Worm (Caenorhabditis elegans) whole organism, early embryonic: Measurements from ENCODE around the gene T16D1.1.

Source experiments
- F13C5.2 ChIP-seq: sonication (generic microtip); optimal IDR thresholded peaks from 2 replicates; lab custom pipeline; 2017; ENCODE audit warnings: mild to moderate bottlenecking, missing genetic modification characterization, inconsistent platforms, missing compliant biosample characterization
- ama-1 ChIP-seq: fragments of 150-350 bp; optimal IDR thresholded peaks from 2 replicates; lab custom pipeline; 2014
- ceh-13 ChIP-seq: fragments of 200-800 bp; sonication (Bioruptor generic); optimal IDR thresholded peaks from 2 replicates; lab custom pipeline; 2018; ENCODE audit warnings: mild to moderate bottlenecking, missing genetic modification characterization, missing compliant biosample characterization
- ceh-36 ChIP-seq: sonication (generic microtip); optimal IDR thresholded peaks from 2 replicates; lab custom pipeline; 2016; ENCODE audit warnings: missing genetic modification characterization, inconsistent platforms, missing compliant biosample characterization
- ets-7 ChIP-seq: sonication (generic microtip); optimal IDR thresholded peaks from 2 replicates; lab custom pipeline; 2016; ENCODE audit warnings: missing genotype, missing genetic modification characterization, missing compliant biosample characterization
- flt-1 ChIP-seq: fragments of 200-800 bp; sonication (Bioruptor generic); IDR thresholded peaks from 2 replicates; pipeline ENCODE4 v1.3.6; 2022; ENCODE audit warnings: missing genetic modification characterization, missing compliant biosample characterization
- hmbx-1 ChIP-seq: sonication (generic microtip); optimal IDR thresholded peaks from 2 replicates; lab custom pipeline; 2016; ENCODE audit warnings: mild to moderate bottlenecking, missing genetic modification characterization, missing compliant biosample characterization
- hmg-4 ChIP-seq: fragments of 200-800 bp; sonication (Bioruptor generic); optimal IDR thresholded peaks from 2 replicates; lab custom pipeline; 2018; ENCODE audit warnings: mild to moderate bottlenecking, missing genetic modification characterization, missing compliant biosample characterization
- hnd-1 ChIP-seq: sonication (generic microtip); optimal IDR thresholded peaks from 2 replicates; lab custom pipeline; 2016; ENCODE audit warnings: missing genetic modification characterization, missing compliant biosample characterization
- pes-1 ChIP-seq: fragments of 200-800 bp; sonication (Bioruptor generic); IDR thresholded peaks from 2 replicates; pipeline ENCODE4 v1.3.6; 2022; ENCODE audit warnings: missing genetic modification reagents, missing genetic modification characterization, missing compliant biosample characterization
- tbx-11 ChIP-seq: fragments of 200-800 bp; sonication (Bioruptor generic); IDR thresholded peaks from 2 replicates; pipeline ENCODE4 v1.3.6; 2022; ENCODE audit warnings: missing genetic modification characterization, missing compliant biosample characterization
- tra-4 ChIP-seq: sonication (generic microtip); optimal IDR thresholded peaks from 2 replicates; lab custom pipeline; 2017; ENCODE audit warnings: missing genetic modification characterization, missing compliant biosample characterization

DNA sequence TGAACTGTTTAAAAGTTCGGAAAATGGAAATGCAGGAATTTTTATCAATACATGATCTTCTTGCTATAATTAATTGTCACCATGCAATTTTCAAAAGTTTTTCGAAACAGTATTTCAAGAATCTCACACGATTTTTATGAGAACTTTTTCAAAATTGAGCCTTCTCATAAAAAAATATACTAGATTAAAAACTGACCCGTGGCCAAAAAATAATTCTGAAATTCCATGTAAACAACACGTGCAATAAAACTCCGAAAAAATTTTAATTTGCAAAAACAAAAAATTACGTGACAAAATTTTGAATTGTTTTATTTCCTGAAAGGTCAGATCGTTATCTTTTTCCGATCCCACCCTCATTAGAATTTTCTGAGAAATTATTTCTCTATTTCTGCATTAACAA is 46.0 kb downstream of the T16D1.1 start, which contains the start of gene C34F11.5:
- TF ChIP-seq ama-1 (lab: Kevin White, UChicago) = no peak
- no peak for TF ChIP-seq hmbx-1 (tag; lab: Kevin White, UChicago)
- no peak for TF ChIP-seq tbx-11 (GFP tag; lab: Robert Waterston, UW)
- no peak for TF ChIP-seq hmg-4 (GFP tag; lab: Kevin White, UChicago)
- no peak for TF ChIP-seq tra-4 (tag; lab: Kevin White, UChicago)
- no peak for TF ChIP-seq F13C5.2 (tag; lab: Kevin White, UChicago)
- TF ChIP-seq ceh-36 = no peak
- no peak for TF ChIP-seq hnd-1
- TF ChIP-seq flt-1 (GFP tag; lab: Robert Waterston, UW) = no peak
- no peak for TF ChIP-seq ets-7
- TF ChIP-seq ceh-13 = no peak
- TF ChIP-seq pes-1 (GFP tag; lab: Robert Waterston, UW) = no peak
